Fruit fly (Drosophila melanogaster): ENCODE results near the gene Recs1.
A peak's percentile ranks its signal among the peaks of the same experiment; 100 is the strongest.

Gene Recs1

dm6 chr3R:14122347-14122812 is 31.2 kb downstream of the Recs1 start, which contains the start of the genes Abi and twf (continued):
- peak; percentile 60; the same call in 1 of the 2 replicates for TF ChIP-seq stc (GFP tag; IDR thresholded peaks at IDR 0.05)
- no peak for TF ChIP-seq CG31365 (tag; optimal IDR thresholded peaks at IDR 0.05)
- peak; percentile 62 for TF ChIP-seq CG17385 (GFP tag; optimal IDR thresholded peaks at IDR 0.05)
- TF ChIP-seq gcm (GFP tag; optimal IDR thresholded peaks at IDR 0.05), result peak; percentile 47
- no peak for TF ChIP-seq CG1832 (GFP tag; optimal IDR thresholded peaks at IDR 0.05)
- peak; percentile 52; the same call in 1 of the 2 replicates for TF ChIP-seq CG14667 (GFP tag; IDR thresholded peaks at IDR 0.05)
- TF ChIP-seq her (GFP tag; optimal IDR thresholded peaks at IDR 0.05), result peak; percentile 31
- TF ChIP-seq Atf3 (GFP tag; optimal IDR thresholded peaks at IDR 0.05), result peak; percentile 43
- TF ChIP-seq Atf6 (GFP tag; IDR thresholded peaks at IDR 0.05), result peak; percentile 65
- peak; percentile 9 for TF ChIP-seq schlank (tag; optimal IDR thresholded peaks at IDR 0.05)
- no peak for TF ChIP-seq nau (GFP tag; optimal IDR thresholded peaks at IDR 0.05)
- peak; percentile 80 for TF ChIP-seq CG8290 (GFP tag; optimal IDR thresholded peaks at IDR 0.05)
- TF ChIP-seq CG8290 (tag; optimal IDR thresholded peaks at IDR 0.05), result peak in 1 of 2 experiments; percentile 38
- 0 out of 2 replicates have a peak, but pooled peaks have one; percentile 22 for TF ChIP-seq CG16779 (GFP tag; IDR thresholded peaks at IDR 0.05)
- TF ChIP-seq ap (GFP tag; IDR thresholded peaks at IDR 0.05), result 0 out of 2 replicates have a peak, but pooled peaks have one; percentile 25
- TF ChIP-seq lov (optimal IDR thresholded peaks at IDR 0.05), result no peak
- peak; percentile 53; the same call in 1 of the 3 replicates for TF ChIP-seq lov (GFP tag; IDR thresholded peaks at IDR 0.05)
- no peak for TF ChIP-seq vnd (GFP tag; IDR thresholded peaks at IDR 0.05; ENCODE audit: partially characterized antibody)
- TF ChIP-seq salm (tag; optimal IDR thresholded peaks at IDR 0.05), result peak; percentile 15
- TF ChIP-seq CG13296 (GFP tag; optimal IDR thresholded peaks at IDR 0.05), result peak; percentile 23
- peak; percentile 79 for TF ChIP-seq MBD-R2 (GFP tag; IDR thresholded peaks at IDR 0.05)
- TF ChIP-seq Adf1 (GFP tag; IDR thresholded peaks at IDR 0.05), result peak; percentile 78
- no peak for TF ChIP-seq CG15479 (GFP tag; optimal IDR thresholded peaks at IDR 0.05)
- no peak for TF ChIP-seq repo (GFP tag; optimal IDR thresholded peaks at IDR 0.05)
- peak; percentile 54 for TF ChIP-seq CG12104 (GFP tag; optimal IDR thresholded peaks at IDR 0.05)
- TF ChIP-seq pb (GFP tag; optimal IDR thresholded peaks at IDR 0.05), result no peak
- no peak for TF ChIP-seq otp (GFP tag; IDR thresholded peaks at IDR 0.05)
- TF ChIP-seq CG7839 (tag; optimal IDR thresholded peaks at IDR 0.05), result peak; percentile 62
- TF ChIP-seq Dad (GFP tag; optimal IDR thresholded peaks at IDR 0.05), result peak; percentile 62
- TF ChIP-seq CG17912 (GFP tag; optimal IDR thresholded peaks at IDR 0.05), result no peak
- peak; percentile 41 for TF ChIP-seq ttk (GFP tag; IDR thresholded peaks at IDR 0.05)
- TF ChIP-seq Six4 (GFP tag; optimal IDR thresholded peaks at IDR 0.05), result peak; percentile 68
- peak; percentile 49 for TF ChIP-seq dmrt99B (tag; optimal IDR thresholded peaks at IDR 0.05)
- peak; percentile 50 for TF ChIP-seq zen (tag; optimal IDR thresholded peaks at IDR 0.05)
- peak; percentile 66 for TF ChIP-seq HmgZ (tag; optimal IDR thresholded peaks at IDR 0.05)
- TF ChIP-seq CG9932 (GFP tag; IDR thresholded peaks at IDR 0.05), result peak; percentile 81
- TF ChIP-seq CG17829 (tag; optimal IDR thresholded peaks at IDR 0.05), result peak; percentile 48
- TF ChIP-seq CG11504 (tag; optimal IDR thresholded peaks at IDR 0.05), result peak; percentile 74
- TF ChIP-seq CG9797 (GFP tag; optimal IDR thresholded peaks at IDR 0.05), result peak; percentile 75
- peak; percentile 78 for TF ChIP-seq Hsf (GFP tag; optimal IDR thresholded peaks at IDR 0.05)
- TF ChIP-seq CG4404 (GFP tag; IDR thresholded peaks at IDR 0.05), result peak; percentile 52; the same call in 1 of the 2 replicates
- peak; percentile 40 to 61 for TF ChIP-seq Hr51 (GFP tag; optimal IDR thresholded peaks at IDR 0.05)
- peak; percentile 40; the same call in 1 of the 2 replicates for TF ChIP-seq Nf-YA (GFP tag; IDR thresholded peaks at IDR 0.05)
- peak; percentile 31 for TF ChIP-seq scrt (GFP tag; optimal IDR thresholded peaks at IDR 0.05)
- TF ChIP-seq tap (tag; optimal IDR thresholded peaks at IDR 0.05), result peak; percentile 13
- no peak; the same call in 2 of the 3 replicates for TF ChIP-seq gce (GFP tag; IDR thresholded peaks at IDR 0.05)
- peak; percentile 25 for TF ChIP-seq nerfin-1 (tag; optimal IDR thresholded peaks at IDR 0.05)
- peak; percentile 42; the same call in 1 of the 2 replicates for TF ChIP-seq Taf1 (GFP tag; IDR thresholded peaks at IDR 0.05)
- TF ChIP-seq row (GFP tag; IDR thresholded peaks at IDR 0.05), result peak; percentile 82
- TF ChIP-seq tgo (GFP tag; IDR thresholded peaks at IDR 0.05), result peak; percentile 67
- TF ChIP-seq CG30431 (GFP tag; optimal IDR thresholded peaks at IDR 0.05), result peak; percentile 35

Data from whole organism, embryonic.